Worm (Caenorhabditis elegans): Measurements from ENCODE around the gene C05B5.12.

Gene C05B5.12

ce11 chrIII:9973765-9974164 lies 13.4 kb upstream of the C05B5.12 start, which contains the start of gene R10E12.2:
R10E12.2 (minus strand) TSS chrIII:9973865.
- TF ChIP-seq pax-1 (tag; optimal IDR thresholded peaks at IDR 0.05) (no peak), K09A11.1 (tag; optimal IDR thresholded peaks at IDR 0.05; ENCODE audit: insufficient read depth) (no peak), lim-6 (tag; optimal IDR thresholded peaks at IDR 0.05) (no peak), fkh-6 (tag; optimal IDR thresholded peaks at IDR 0.05) (no peak), nhr-232 (tag; optimal IDR thresholded peaks at IDR 0.05) (no peak), fkh-10 (GFP tag; optimal IDR thresholded peaks at IDR 0.05) (no peak)

- TF ChIP-seq pha-4 (tag; optimal IDR thresholded peaks at IDR 0.05) (no peak), unc-42 (tag; optimal IDR thresholded peaks at IDR 0.05) (peak; percentile 58), syd-9 (tag; optimal IDR thresholded peaks at IDR 0.05) (no peak)
Measured at ce11 chrIII:9982119-9982642, 5.0 kb upstream of the C05B5.12 start.

- TF ChIP-seq pros-1 (tag; optimal IDR thresholded peaks at IDR 0.05) (no peak), sox-2 (GFP tag; IDR thresholded peaks at IDR 0.05) (no peak), elt-2 (tag; optimal IDR thresholded peaks at IDR 0.05) (no peak), ceh-14 (tag; optimal IDR thresholded peaks at IDR 0.05) (no peak)
Measured at ce11 chrIII:9984604-9985003, 2.6 kb upstream of the C05B5.12 start.

- TF ChIP-seq pat-9 (tag; optimal IDR thresholded peaks at IDR 0.05) (no peak), gmeb-2 (tag; optimal IDR thresholded peaks at IDR 0.05) (no peak), tbx-7 (tag; optimal IDR thresholded peaks at IDR 0.05) (no peak), sox-2 (GFP tag; IDR thresholded peaks at IDR 0.05) (no peak), tbx-2 (tag; optimal IDR thresholded peaks at IDR 0.05) (no peak), ets-4 (tag; optimal IDR thresholded peaks at IDR 0.05) (no peak), ceh-18 (tag; optimal IDR thresholded peaks at IDR 0.05) (no peak), ceh-24 (tag; optimal IDR thresholded peaks at IDR 0.05) (no peak)
Measured at ce11 chrIII:9985542-9985941, 1.6 kb upstream of the C05B5.12 start.

ce11 chrIII:9988352-9988751 lies 1.2 kb downstream of the C05B5.12 start, which contains the start of gene C05B5.1:
C05B5.1 (minus strand) TSS chrIII:9988452.
- TF ChIP-seq ceh-18 (tag; optimal IDR thresholded peaks at IDR 0.05) = no peak
- no peak for TF ChIP-seq ceh-14 (tag; optimal IDR thresholded peaks at IDR 0.05)
- TF ChIP-seq ceh-2 (tag; optimal IDR thresholded peaks at IDR 0.05) = no peak

ce11 chrIII:9991324-9991723 lies 4.1 kb downstream of the C05B5.12 start:
- TF ChIP-seq eyg-1 (tag; optimal IDR thresholded peaks at IDR 0.05) (no peak), nhr-232 (tag; optimal IDR thresholded peaks at IDR 0.05) (no peak)

- TF ChIP-seq npax-4 (tag; optimal IDR thresholded peaks at IDR 0.05) (no peak), tbx-2 (tag; optimal IDR thresholded peaks at IDR 0.05) (no peak), ceh-48 (tag; optimal IDR thresholded peaks at IDR 0.05) (no peak), ahr-1 (tag; optimal IDR thresholded peaks at IDR 0.05) (no peak), pha-2 (tag; optimal IDR thresholded peaks at IDR 0.05) (no peak), dve-1 (tag; optimal IDR thresholded peaks at IDR 0.05) (no peak), K02D7.2 (tag; optimal IDR thresholded peaks at IDR 0.05) (no peak), ceh-45 (GFP tag; IDR thresholded peaks at IDR 0.05) (no peak), ets-4 (tag; optimal IDR thresholded peaks at IDR 0.05) (no peak), nfya-1 (tag; optimal IDR thresholded peaks at IDR 0.05) (no peak), ceh-18 (tag; optimal IDR thresholded peaks at IDR 0.05) (no peak), tbx-7 (tag; optimal IDR thresholded peaks at IDR 0.05) (no peak), ceh-24 (tag; optimal IDR thresholded peaks at IDR 0.05) (no peak), pha-4 (tag; optimal IDR thresholded peaks at IDR 0.05) (no peak), ztf-16 (tag; optimal IDR thresholded peaks at IDR 0.05) (no peak)
Measured at ce11 chrIII:9993535-9993934, 6.4 kb downstream of the C05B5.12 start, which contains the start of gene C05B5.4. C05B5.4 (plus strand) TSS chrIII:9993885.

Measured in whole organism, late embryonic.